Fruit fly (Drosophila melanogaster) whole organism, embryonic: ENCODE measurements around the gene Edg78E.

Experiments used
- CG5245 ChIP-seq: fragments of 200-800 bp; sonication (Bioruptor generic); optimal IDR thresholded peaks from 3 replicates; lab custom pipeline; 2016; ENCODE audit warnings: missing biosample characterization, missing genetic modification characterization
- CG8359 ChIP-seq: fragments of 200-800 bp; sonication (Bioruptor generic); optimal IDR thresholded peaks from 2 replicates; lab custom pipeline; 2017; ENCODE audit warnings: missing biosample characterization, mild to moderate bottlenecking, missing genetic modification characterization, borderline replicate concordance
- Hmx ChIP-seq: fragments of 200-800 bp; sonication (Bioruptor generic); optimal IDR thresholded peaks from 2 replicates; lab custom pipeline; 2016; ENCODE audit warnings: missing biosample characterization, missing genetic modification characterization
- Neu2 ChIP-seq: fragments of 200-800 bp; sonication (Bioruptor generic); optimal IDR thresholded peaks from 3 replicates; lab custom pipeline; 2016; ENCODE audit warnings: missing biosample characterization, missing genetic modification characterization, borderline replicate concordance
- cg ChIP-seq: fragments of 200-800 bp; sonication (Bioruptor generic); optimal IDR thresholded peaks from 3 replicates; lab custom pipeline; 2019; ENCODE audit warnings: missing biosample characterization, mild to moderate bottlenecking, missing genetic modification characterization, moderate library complexity
- pho ChIP-seq: fragments of 200-800 bp; sonication (Bioruptor generic); optimal IDR thresholded peaks from 2 replicates; lab custom pipeline; 2016; ENCODE audit warnings: missing biosample characterization, missing genetic modification characterization
- yki ChIP-seq: fragments of >200 bp; optimal IDR thresholded peaks from 3 replicates; lab custom pipeline; 2018

- TF ChIP-seq CG5245, result no peak
- no peak for TF ChIP-seq yki (lab: Kevin White, UChicago)
- peak; percentile 39 for TF ChIP-seq pho (GFP tag; lab: Kevin White, UChicago)
- peak; percentile 93 for TF ChIP-seq cg (GFP tag; lab: Kevin White, UChicago)
- TF ChIP-seq Hmx (GFP tag; lab: Kevin White, UChicago), result no peak
- TF ChIP-seq CG8359 (GFP tag; lab: Kevin White, UChicago), result no peak
- TF ChIP-seq Neu2, result no peak
Measured at dm6 chr3L:21317416-21318259, 20.0 kb upstream of the Edg78E start, which contains the start of gene Pc.
